Worm (Caenorhabditis elegans): Measurements from ENCODE around the gene sta-2.

sta-2 gene

ce11 chrV:9733920-9734454 lies 7.0 kb upstream of the sta-2 start, which contains the start of gene cal-7 (continued):
- TF ChIP-seq nhr-41 (GFP tag; IDR thresholded peaks at IDR 0.05): no peak
- no peak for TF ChIP-seq skn-1 (tag; optimal IDR thresholded peaks at IDR 0.05)
- TF ChIP-seq dve-1 (tag; optimal IDR thresholded peaks at IDR 0.05; ENCODE audit: insufficient read depth): peak; percentile 43
- TF ChIP-seq tra-1 (GFP tag; IDR thresholded peaks at IDR 0.05): 0 out of 2 replicates have a peak, but pooled peaks have one; percentile 52
- TF ChIP-seq spr-3 (GFP tag; optimal IDR thresholded peaks at IDR 0.05): peak; percentile 26
- TF ChIP-seq nhr-42 (GFP tag; IDR thresholded peaks at IDR 0.05): peak; percentile 59; the same call in 1 of the 2 replicates
- TF ChIP-seq hmg-1.1 (GFP tag; IDR thresholded peaks at IDR 0.05): peak; percentile 33; the same call in 1 of the 2 replicates
- no peak for TF ChIP-seq F37D6.2 (tag; optimal IDR thresholded peaks at IDR 0.05)
- TF ChIP-seq daf-16 (GFP tag; optimal IDR thresholded peaks at IDR 0.05): no peak
- peak; percentile 2 for TF ChIP-seq daf-16 (tag; optimal IDR thresholded peaks at IDR 0.05)
- TF ChIP-seq snpc-1.2 (GFP tag; IDR thresholded peaks at IDR 0.05): no peak
- no peak for TF ChIP-seq hif-1 (tag; optimal IDR thresholded peaks at IDR 0.05)
- peak; percentile 0 for TF ChIP-seq aha-1 (tag)
- peak; percentile 2 for TF ChIP-seq nhr-77 (tag; optimal IDR thresholded peaks at IDR 0.05)
- TF ChIP-seq nhr-111 (GFP tag; optimal IDR thresholded peaks at IDR 0.05): peak; percentile 17
- TF ChIP-seq pha-4 (GFP tag; IDR thresholded peaks at IDR 0.05): no peak; the same call in 1 of the 2 replicates
- TF ChIP-seq pha-4 (tag; optimal IDR thresholded peaks at IDR 0.05): no peak
- TF ChIP-seq lin-38 (GFP tag; IDR thresholded peaks at IDR 0.05): 0 out of 2 replicates have a peak, but pooled peaks have one; percentile 20
- no peak for TF ChIP-seq zfp-2 (tag; optimal IDR thresholded peaks at IDR 0.05)
- peak; percentile 3 for TF ChIP-seq hlh-30 (tag; optimal IDR thresholded peaks at IDR 0.05; ENCODE audit: insufficient read depth)
- TF ChIP-seq nhr-28 (tag; optimal IDR thresholded peaks at IDR 0.05): no peak
- peak; percentile 48 for TF ChIP-seq nhr-102 (tag; optimal IDR thresholded peaks at IDR 0.05)
- TF ChIP-seq lim-7 (GFP tag; IDR thresholded peaks at IDR 0.05): no peak
- TF ChIP-seq saeg-2 (GFP tag; IDR thresholded peaks at IDR 0.05): 0 out of 2 replicates have a peak, but pooled peaks have one; percentile 42

- no peak for TF ChIP-seq madf-9 (GFP tag; conservative IDR thresholded peaks at IDR 0.05)
- TF ChIP-seq nhr-77 (tag; optimal IDR thresholded peaks at IDR 0.05): no peak
- TF ChIP-seq lin-1 (GFP tag; IDR thresholded peaks at IDR 0.05): no peak
- no peak for TF ChIP-seq zip-2 (tag; optimal IDR thresholded peaks at IDR 0.05)
- no peak for TF ChIP-seq unc-130 (GFP tag; optimal IDR thresholded peaks at IDR 0.05)
- TF ChIP-seq dmd-6 (GFP tag; IDR thresholded peaks at IDR 0.05): peak; percentile 43; the same call in 1 of the 2 replicates
- no peak for TF ChIP-seq Y105C5A.15 (GFP tag; IDR thresholded peaks at IDR 0.05)
- no peak for TF ChIP-seq nhr-42 (GFP tag; IDR thresholded peaks at IDR 0.05)
- no peak for TF ChIP-seq ceh-62 (tag; optimal IDR thresholded peaks at IDR 0.05)
- no peak for TF ChIP-seq daf-8 (GFP tag; IDR thresholded peaks at IDR 0.05)
- TF ChIP-seq ama-1 (optimal IDR thresholded peaks at IDR 0.05): no peak
- TF ChIP-seq lin-15B (tag; optimal IDR thresholded peaks at IDR 0.05): no peak
- TF ChIP-seq lin-29 (GFP tag; IDR thresholded peaks at IDR 0.05): no peak
- TF ChIP-seq tra-1 (GFP tag; IDR thresholded peaks at IDR 0.05): no peak
- TF ChIP-seq nhr-25 (tag; optimal IDR thresholded peaks at IDR 0.05; ENCODE audit: borderline replicate concordance, insufficient read depth): no peak
- TF ChIP-seq hlh-11 (tag; optimal IDR thresholded peaks at IDR 0.05): peak; percentile 18
- peak; percentile 59 for TF ChIP-seq pqm-1 (tag; optimal IDR thresholded peaks at IDR 0.05)
- TF ChIP-seq egl-27 (tag; optimal IDR thresholded peaks at IDR 0.05): no peak
- no peak for TF ChIP-seq ztf-11 (tag; optimal IDR thresholded peaks at IDR 0.05)
- TF ChIP-seq zag-1 (tag; optimal IDR thresholded peaks at IDR 0.05): no peak
- peak; percentile 6 for TF ChIP-seq hlh-30 (tag; optimal IDR thresholded peaks at IDR 0.05; ENCODE audit: insufficient read depth)
- no peak for TF ChIP-seq duxl-1 (tag; optimal IDR thresholded peaks at IDR 0.05; ENCODE audit: poor library complexity)
- TF ChIP-seq mxl-3 (GFP tag; optimal IDR thresholded peaks at IDR 0.05): no peak
- TF ChIP-seq daf-16 (GFP tag; optimal IDR thresholded peaks at IDR 0.05): no peak
- TF ChIP-seq daf-16 (tag; optimal IDR thresholded peaks at IDR 0.05): peak; percentile 28
- TF ChIP-seq T26A8.4 (GFP tag; IDR thresholded peaks at IDR 0.05): no peak
- TF ChIP-seq fkh-10 (GFP tag; optimal IDR thresholded peaks at IDR 0.05): no peak
- TF ChIP-seq zfp-3 (GFP tag; conservative IDR thresholded peaks at IDR 0.05): no peak
- no peak for TF ChIP-seq spr-1 (tag; optimal IDR thresholded peaks at IDR 0.05)
- no peak for TF ChIP-seq mxl-2 (GFP tag; conservative IDR thresholded peaks at IDR 0.05)
- TF ChIP-seq rbr-2 (tag; optimal IDR thresholded peaks at IDR 0.05): no peak
- no peak for TF ChIP-seq ces-1 (GFP tag; optimal IDR thresholded peaks at IDR 0.05)
Measured at ce11 chrV:9737287-9737686, 3.7 kb upstream of the sta-2 start, which contains the start of gene aqp-4. Gene aqp-4 (plus strand): TSS chrV:9737556.

All from whole organism, L4 larva.